Fruit fly (Drosophila melanogaster) whole organism, embryonic: ENCODE results near the gene CG15725.

Experiments
- Bdp1 ChIP-seq: fragments of 200-800 bp; sonication (Bioruptor generic); optimal IDR thresholded peaks from 3 replicates; lab custom pipeline; 2016; ENCODE audit warnings: missing biosample characterization, missing genetic modification characterization
- CG1024 ChIP-seq: fragments of 200-800 bp; sonication (Bioruptor generic); IDR thresholded peaks from 2 replicates; pipeline ENCODE4 v1.3.6; 2022; ENCODE audit warnings: missing biosample characterization, missing genetic modification characterization
- CG10366 ChIP-seq: fragments of 200-800 bp; sonication (Bioruptor generic); IDR thresholded peaks from 2 replicates; pipeline ENCODE4 v1.3.6; 2022; ENCODE audit warnings: missing biosample characterization, missing genetic modification characterization
- CG11504 ChIP-seq: fragments of 200-800 bp; sonication (Bioruptor generic); optimal IDR thresholded peaks from 3 replicates; lab custom pipeline; 2019; ENCODE audit warnings: missing biosample characterization, mild to moderate bottlenecking, missing genetic modification characterization, moderate library complexity
- CG11695 ChIP-seq: fragments of 200-800 bp; sonication (Bioruptor generic); IDR thresholded peaks from 3 replicates; pipeline ENCODE4 v1.3.6; 2022; ENCODE audit warnings: missing biosample characterization, missing genetic modification characterization
- CG11723 ChIP-seq: fragments of 200-800 bp; sonication (Bioruptor generic); optimal IDR thresholded peaks from 2 replicates; lab custom pipeline; 2017; ENCODE audit warnings: missing biosample characterization, mild to moderate bottlenecking, missing genetic modification characterization
- CG12659 ChIP-seq: fragments of 200-800 bp; sonication (Bioruptor generic); optimal IDR thresholded peaks from 3 replicates; lab custom pipeline; 2017; ENCODE audit warnings: mild to moderate bottlenecking, missing biosample characterization, missing genetic modification reagents, missing genetic modification characterization
- CG14014 ChIP-seq: fragments of 200-800 bp; sonication (Bioruptor generic); IDR thresholded peaks from 2 replicates; pipeline ENCODE4 v1.3.6; 2022; ENCODE audit warnings: missing biosample characterization, missing genetic modification characterization
- CG14441 ChIP-seq: fragments of 200-800 bp; sonication (Bioruptor generic); IDR thresholded peaks from 2 replicates; pipeline ENCODE4 v1.3.6; 2022; ENCODE audit warnings: missing biosample characterization, missing genetic modification characterization
- CG2875 ChIP-seq: fragments of 200-800 bp; sonication (Bioruptor generic); optimal IDR thresholded peaks from 2 replicates; lab custom pipeline; 2017; ENCODE audit warnings: missing biosample characterization, mild to moderate bottlenecking, missing genetic modification characterization, missing genetic modification reagents
- CG32772 ChIP-seq: fragments of 200-800 bp; sonication (Bioruptor generic); IDR thresholded peaks from 2 replicates; pipeline ENCODE4 v1.3.6; 2022; ENCODE audit warnings: missing biosample characterization, missing genetic modification characterization
- CG34376 ChIP-seq: fragments of 200-800 bp; sonication (Bioruptor generic); optimal IDR thresholded peaks from 2 replicates; lab custom pipeline; 2018; ENCODE audit warnings: missing biosample characterization, mild to moderate bottlenecking, missing genetic modification characterization
- CG3995 ChIP-seq: fragments of 200-800 bp; sonication (Bioruptor generic); optimal IDR thresholded peaks from 3 replicates; lab custom pipeline; 2016; ENCODE audit warnings: missing biosample characterization, missing genetic modification characterization
- CG42726 ChIP-seq: fragments of 200-800 bp; sonication (Bioruptor generic); IDR thresholded peaks from 2 replicates; pipeline ENCODE4 v1.3.6; 2022; ENCODE audit warnings: missing biosample characterization, missing genetic modification characterization; ENCODE audit not compliant: partially characterized antibody
- CG8765 ChIP-seq: fragments of 200-800 bp; sonication (Bioruptor generic); IDR thresholded peaks from 2 replicates; pipeline ENCODE4 v1.3.6; 2022; ENCODE audit warnings: missing biosample characterization, missing genetic modification characterization
- CTCF ChIP-seq: fragments of 200-800 bp; sonication (Bioruptor generic); optimal IDR thresholded peaks from 2 replicates; lab custom pipeline; 2017; ENCODE audit warnings: missing biosample characterization, mild to moderate bottlenecking, missing genetic modification characterization, moderate library complexity
- Dbx ChIP-seq: fragments of 200-800 bp; sonication (Bioruptor generic); IDR thresholded peaks from 3 replicates; pipeline ENCODE4 v1.3.6; 2022; ENCODE audit warnings: missing biosample characterization, missing genetic modification characterization
- Dll ChIP-seq: fragments of 200-800 bp; sonication (Bioruptor generic); IDR thresholded peaks from 4 replicates; pipeline ENCODE4 v1.3.6; 2022; ENCODE audit warnings: missing biosample characterization, missing genetic modification characterization; ENCODE audit not compliant: partially characterized antibody
- Drgx ChIP-seq: fragments of 200-800 bp; sonication (Bioruptor generic); IDR thresholded peaks from 2 replicates; pipeline ENCODE4 v1.3.6; 2022; ENCODE audit warnings: missing biosample characterization, missing genetic modification characterization
- Ets65A ChIP-seq: fragments of 200-800 bp; sonication (Bioruptor generic); peaks from one replicate; lab custom pipeline; 2016; ENCODE audit warnings: missing biosample characterization, missing genetic modification characterization
- HLH4C ChIP-seq: fragments of 200-800 bp; sonication (Bioruptor generic); IDR thresholded peaks from 3 replicates; pipeline ENCODE4 v1.3.6; 2022; ENCODE audit warnings: missing biosample characterization, missing genetic modification characterization; ENCODE audit not compliant: partially characterized antibody
- Lhr ChIP-seq: fragments of 200-800 bp; sonication (Bioruptor generic); optimal IDR thresholded peaks from 3 replicates; lab custom pipeline; 2017; ENCODE audit warnings: mild to moderate bottlenecking, missing biosample characterization, missing genetic modification reagents, missing genetic modification characterization
- Lpt ChIP-seq: fragments of >200 bp; optimal IDR thresholded peaks from 2 replicates; lab custom pipeline; 2018; ENCODE audit warnings: missing biosample characterization, missing genetic modification characterization
- MESR4 ChIP-seq: fragments of 200-800 bp; sonication (Bioruptor generic); optimal IDR thresholded peaks from 2 replicates; lab custom pipeline; 2018; ENCODE audit warnings: missing biosample characterization, mild to moderate bottlenecking, missing genetic modification characterization, moderate library complexity
- Nf-YC ChIP-seq: fragments of 200-800 bp; optimal IDR thresholded peaks from 3 replicates; lab custom pipeline; 2019; ENCODE audit warnings: missing biosample characterization, mild to moderate bottlenecking, missing genetic modification characterization, moderate library complexity
- Opbp ChIP-seq: fragments of 200-800 bp; sonication (Bioruptor generic); IDR thresholded peaks from 3 replicates; pipeline ENCODE4 v1.3.6; 2022; ENCODE audit warnings: missing biosample characterization, missing genetic modification characterization; ENCODE audit not compliant: partially characterized antibody
- Optix ChIP-seq: fragments of 200-800 bp; sonication (Bioruptor generic); IDR thresholded peaks from 3 replicates; pipeline ENCODE4 v1.3.6; 2022; ENCODE audit warnings: missing biosample characterization, missing genetic modification characterization
- Scr ChIP-seq: fragments of 200-800 bp; sonication (Bioruptor generic); IDR thresholded peaks from 2 replicates; pipeline ENCODE4 v1.3.6; 2022; ENCODE audit warnings: missing biosample characterization, missing genetic modification characterization; ENCODE audit not compliant: partially characterized antibody
- abd-A ChIP-seq: fragments of 200-800 bp; sonication (Bioruptor generic); optimal IDR thresholded peaks from 3 replicates; lab custom pipeline; 2019; ENCODE audit warnings: missing biosample characterization, mild to moderate bottlenecking, missing genetic modification characterization, moderate library complexity
- ash1 ChIP-seq: fragments of 200-800 bp; sonication (Bioruptor generic); optimal IDR thresholded peaks from 2 replicates; lab custom pipeline; 2018; ENCODE audit warnings: missing biosample characterization, mild to moderate bottlenecking, missing genetic modification characterization
- bsh ChIP-seq, 2 experiments: fragments of 200-800 bp; sonication (Bioruptor generic); optimal IDR thresholded peaks; 2 replicates each; lab custom pipeline; 2017 to 2018; ENCODE audit warnings: mild to moderate bottlenecking in 2 of 2, missing biosample characterization in 2 of 2, missing genetic modification characterization in 2 of 2, moderate library complexity in 1 of 2
- crol ChIP-seq: fragments of 200-800 bp; sonication (Bioruptor generic); IDR thresholded peaks from 2 replicates; pipeline ENCODE4 v1.3.6; 2022; ENCODE audit warnings: missing biosample characterization, missing genetic modification characterization
- dpn ChIP-seq, 2 experiments: fragments of 200-800 bp; sonication (Bioruptor generic); optimal IDR thresholded peaks; 3 replicates each; lab custom pipeline; 2016; ENCODE audit warnings: missing biosample characterization in 2 of 2, missing genetic modification characterization in 2 of 2
- ems ChIP-seq: fragments of 200-800 bp; sonication (Bioruptor generic); optimal IDR thresholded peaks from 3 replicates; lab custom pipeline; 2016; ENCODE audit warnings: missing biosample characterization, missing genetic modification characterization
- esg ChIP-seq: fragments of 200-800 bp; sonication (Bioruptor generic); conservative IDR thresholded peaks from 2 replicates; pipeline ENCODE4 v1.3.6; 2022; ENCODE audit warnings: missing biosample characterization, missing genetic modification characterization
- fu2 ChIP-seq: fragments of 200-800 bp; sonication (Bioruptor generic); optimal IDR thresholded peaks from 2 replicates; lab custom pipeline; 2016; ENCODE audit warnings: missing biosample characterization, missing genetic modification characterization
- gsb ChIP-seq: fragments of 200-800 bp; sonication (Bioruptor generic); IDR thresholded peaks from 2 replicates; pipeline ENCODE4 v1.3.6; 2022; ENCODE audit warnings: missing biosample characterization, missing genetic modification characterization
- hth ChIP-seq: fragments of >200 bp; optimal IDR thresholded peaks from 2 replicates; lab custom pipeline; 2017; ENCODE audit warnings: inconsistent platforms
- ken ChIP-seq: fragments of 200-800 bp; sonication (Bioruptor generic); IDR thresholded peaks from 3 replicates; pipeline ENCODE4 v1.3.6; 2022; ENCODE audit warnings: missing biosample characterization, missing genetic modification characterization
- knrl ChIP-seq: fragments of 200-800 bp; sonication (Bioruptor generic); IDR thresholded peaks from 3 replicates; pipeline ENCODE4 v1.3.6; 2022; ENCODE audit warnings: missing biosample characterization, missing genetic modification characterization; ENCODE audit not compliant: partially characterized antibody
- mam ChIP-seq: fragments of 200-800 bp; sonication (Bioruptor generic); optimal IDR thresholded peaks from 3 replicates; lab custom pipeline; 2016; ENCODE audit warnings: missing biosample characterization, missing genetic modification characterization
- p53 ChIP-seq: fragments of 200-800 bp; sonication (Bioruptor generic); optimal IDR thresholded peaks from 2 replicates; lab custom pipeline; 2016; ENCODE audit warnings: missing biosample characterization, missing genetic modification characterization
- sens ChIP-seq: fragments of 200-800 bp; sonication (Bioruptor generic); peaks from one replicate; lab custom pipeline; 2016; ENCODE audit warnings: missing biosample characterization, missing genetic modification characterization
- shn ChIP-seq: fragments of 200-800 bp; sonication (Bioruptor generic); optimal IDR thresholded peaks from 3 replicates; lab custom pipeline; 2016; ENCODE audit warnings: missing biosample characterization, missing genetic modification characterization
- so ChIP-seq: fragments of 200-800 bp; sonication (Bioruptor generic); IDR thresholded peaks from 3 replicates; pipeline ENCODE4 v1.3.6; 2022; ENCODE audit warnings: missing biosample characterization, missing genetic modification characterization
- stc ChIP-seq: fragments of 200-800 bp; sonication (Bioruptor generic); IDR thresholded peaks from 2 replicates; pipeline ENCODE4 v1.3.6; 2022; ENCODE audit warnings: missing biosample characterization, missing genetic modification characterization
- sug ChIP-seq: fragments of 200-800 bp; optimal IDR thresholded peaks from 2 replicates; lab custom pipeline; 2019; ENCODE audit warnings: missing biosample characterization, mild to moderate bottlenecking, missing genetic modification characterization, moderate library complexity
- tap ChIP-seq: fragments of 200-800 bp; optimal IDR thresholded peaks from 3 replicates; lab custom pipeline; 2019; ENCODE audit warnings: missing biosample characterization, mild to moderate bottlenecking, missing genetic modification characterization, moderate library complexity
- trem ChIP-seq: fragments of 200-800 bp; optimal IDR thresholded peaks from 3 replicates; lab custom pipeline; 2019; ENCODE audit warnings: missing biosample characterization, mild to moderate bottlenecking, missing genetic modification characterization, moderate library complexity
- ttk ChIP-seq: fragments of 200-800 bp; sonication (Bioruptor generic); IDR thresholded peaks from 2 replicates; pipeline ENCODE4 v2.1.2; 2022; ENCODE audit warnings: missing biosample characterization, missing genetic modification characterization
- twi ChIP-seq: fragments of 200-800 bp; optimal IDR thresholded peaks from 2 replicates; lab custom pipeline; 2019; ENCODE audit warnings: missing biosample characterization, mild to moderate bottlenecking, missing genetic modification characterization, moderate library complexity
- vfl ChIP-seq: fragments of 200-800 bp; sonication (Bioruptor generic); optimal IDR thresholded peaks from 2 replicates; lab custom pipeline; 2016; ENCODE audit warnings: missing biosample characterization, missing genetic modification characterization

CG15725 gene

DNA sequence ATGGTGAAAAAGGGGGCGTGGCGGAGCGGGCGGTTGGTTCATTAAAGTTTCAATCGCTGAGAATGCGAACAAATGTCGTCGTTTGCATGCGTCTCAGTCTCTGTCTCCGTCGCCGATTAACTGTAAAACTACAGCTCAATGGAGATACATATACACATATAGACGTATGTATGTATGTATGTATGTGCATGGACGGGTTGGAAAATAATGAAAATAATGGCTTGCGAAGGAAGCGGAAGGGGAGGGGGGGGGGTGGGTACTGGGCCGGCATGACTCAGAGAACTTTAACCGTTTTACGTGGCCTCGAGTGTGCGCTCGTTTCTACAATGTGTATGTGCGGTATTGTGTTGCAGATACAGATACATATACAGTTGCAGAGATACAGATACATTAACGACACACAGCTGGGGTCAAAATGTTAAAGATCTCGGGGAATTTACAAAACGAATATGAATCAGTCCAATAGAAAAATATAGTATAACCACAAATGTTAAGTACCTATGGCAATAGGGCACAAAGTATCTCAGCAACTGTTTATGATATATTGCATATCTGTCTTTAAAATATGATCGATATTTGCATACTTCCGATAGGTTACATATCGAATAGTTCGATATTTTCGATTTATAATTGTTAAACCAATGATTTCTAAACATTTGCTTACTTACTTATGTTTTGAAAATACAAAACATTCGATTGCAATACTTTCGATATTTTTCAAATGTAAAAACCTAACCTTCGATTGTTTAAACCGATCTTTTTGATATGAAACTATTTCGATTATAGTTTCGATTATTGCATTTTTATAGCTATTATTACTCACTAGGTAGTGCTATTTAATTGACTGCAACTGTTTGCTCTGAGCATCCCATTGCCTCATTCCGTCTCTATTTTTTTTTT, 18.9 kb downstream of the CG15725 start (continued):
- TF ChIP-seq stc (GFP tag; lab: Robert Waterston, UW), result no peak
- TF ChIP-seq CG12659 (GFP tag; lab: Kevin White, UChicago), result peak; percentile 25
- TF ChIP-seq CG11695, result no peak
- no peak for TF ChIP-seq CTCF (GFP tag; lab: Kevin White, UChicago)
- TF ChIP-seq vfl (GFP tag; lab: Kevin White, UChicago), result no peak
- no peak for TF ChIP-seq CG3995 (GFP tag; lab: Kevin White, UChicago)
- no peak for TF ChIP-seq knrl (GFP tag; lab: Robert Waterston, UW)
- TF ChIP-seq Bdp1, result no peak
- TF ChIP-seq CG2875, result no peak
- TF ChIP-seq CG11504 (tag; lab: Kevin White, UChicago), result peak; percentile 69
- peak; percentile 68 for TF ChIP-seq abd-A
- peak; percentile 48 for TF ChIP-seq CG32772 (GFP tag; lab: Robert Waterston, UW)
- no peak for TF ChIP-seq fu2 (GFP tag; lab: Kevin White, UChicago)
- TF ChIP-seq mam, result no peak
- TF ChIP-seq tap (tag; lab: Kevin White, UChicago), result no peak
- TF ChIP-seq ttk (GFP tag; lab: Robert Waterston, UW), result no peak
- no peak for TF ChIP-seq CG42726 (GFP tag; lab: Robert Waterston, UW)
- TF ChIP-seq ems (GFP tag; lab: Kevin White, UChicago), result no peak
- no peak for TF ChIP-seq trem (tag; lab: Kevin White, UChicago)
- no peak for TF ChIP-seq esg
- no peak for TF ChIP-seq Opbp (GFP tag; lab: Robert Waterston, UW)
- TF ChIP-seq p53 (GFP tag; lab: Kevin White, UChicago), result no peak
- TF ChIP-seq Ets65A (GFP tag; lab: Kevin White, UChicago), result peak; percentile 50
- no peak for TF ChIP-seq CG10366 (GFP tag; lab: Robert Waterston, UW)
- TF ChIP-seq Nf-YC, result no peak
- TF ChIP-seq shn (GFP tag; lab: Kevin White, UChicago), result peak; percentile 11
- peak; percentile 41 for TF ChIP-seq ash1
- no peak for TF ChIP-seq twi (tag; lab: Kevin White, UChicago)
- no peak for TF ChIP-seq Lhr
- no peak for TF ChIP-seq CG8765 (GFP tag; lab: Robert Waterston, UW)
- TF ChIP-seq Dll, result 0 out of 4 replicates have a peak, but pooled peaks have one; percentile 26
- TF ChIP-seq hth, result no peak
- no peak for TF ChIP-seq CG14441
- no peak for TF ChIP-seq Scr (GFP tag; lab: Robert Waterston, UW)
- no peak for TF ChIP-seq CG11723
- TF ChIP-seq so, result no peak
- TF ChIP-seq Optix (GFP tag; lab: Robert Waterston, UW), result no peak
- TF ChIP-seq ken (GFP tag; lab: Robert Waterston, UW), result no peak
- no peak for TF ChIP-seq CG1024 (GFP tag; lab: Robert Waterston, UW)
- TF ChIP-seq dpn (GFP tag; optimal IDR thresholded peaks at IDR 0.05; lab: Kevin White, UChicago), result no peak

DNA sequence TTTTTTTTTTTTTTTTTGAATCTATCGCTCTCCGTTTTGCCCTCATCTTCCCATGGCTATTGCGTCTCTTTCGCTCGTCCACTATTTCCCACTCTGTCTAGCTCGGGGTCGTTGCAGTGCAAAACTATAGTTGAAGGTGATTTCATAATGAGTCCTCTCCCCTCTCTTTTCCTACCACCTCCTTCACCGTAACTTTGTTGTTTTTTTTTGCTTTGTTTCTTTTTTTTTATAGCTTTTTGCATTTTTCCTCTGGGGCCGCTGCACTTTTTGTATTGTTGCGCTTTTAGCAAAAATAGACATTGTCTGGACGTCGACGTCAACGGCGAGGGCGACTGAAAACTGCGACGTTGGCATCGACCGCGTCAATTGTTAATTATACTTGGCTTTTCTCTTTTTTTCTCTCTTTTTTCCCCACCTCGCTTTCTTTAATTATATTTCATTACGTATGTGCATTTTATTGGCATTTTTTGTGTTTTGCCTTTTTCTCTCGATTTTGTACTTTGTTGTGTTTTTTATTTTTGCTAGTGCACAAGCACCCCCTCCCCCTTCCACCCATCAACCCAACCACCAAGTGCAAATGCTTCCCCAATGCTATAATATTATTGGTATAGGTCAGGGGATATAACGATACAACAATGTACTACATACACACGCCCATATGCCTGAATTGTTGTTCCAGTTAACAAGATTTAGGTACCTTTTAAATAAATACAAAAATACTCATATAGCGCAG, 19.7 kb downstream of the CG15725 start:
- no peak for TF ChIP-seq sug
- TF ChIP-seq MESR4 (GFP tag; lab: Kevin White, UChicago), result no peak
- TF ChIP-seq crol (GFP tag; lab: Robert Waterston, UW), result peak; percentile 37; the same call in 1 of the 2 replicates
- peak; percentile 64 for TF ChIP-seq sens (GFP tag; lab: Kevin White, UChicago)
- peak; percentile 88 for TF ChIP-seq Drgx (GFP tag; lab: Robert Waterston, UW)
- no peak for TF ChIP-seq HLH4C (GFP tag; lab: Robert Waterston, UW)
- 0 out of 2 replicates have a peak, but pooled peaks have one; percentile 15 for TF ChIP-seq gsb (GFP tag; lab: Robert Waterston, UW)
- TF ChIP-seq Dbx (GFP tag; lab: Robert Waterston, UW), result no peak
- no peak for TF ChIP-seq CG14014 (GFP tag; lab: Robert Waterston, UW)
- no peak for TF ChIP-seq CG34376 (GFP tag; lab: Kevin White, UChicago)
- peak in 1 of 2 experiments; percentile 93 for TF ChIP-seq bsh (GFP tag; optimal IDR thresholded peaks at IDR 0.05; lab: Kevin White, UChicago)
- TF ChIP-seq Lpt (GFP tag; lab: Kevin White, UChicago), result no peak
